Fruit fly (Drosophila melanogaster) whole organism, embryonic: Measurements from ENCODE around the gene pr.
A peak's percentile ranks its signal among the peaks of the same experiment; 100 is the strongest.

Experiments
- Antp ChIP-seq: fragments of 200-800 bp; sonication (Bioruptor generic); optimal IDR thresholded peaks from 3 replicates; lab custom pipeline; 2016; ENCODE audit warnings: missing biosample characterization, missing genetic modification characterization
- CG10431 ChIP-seq: fragments of 200-800 bp; sonication (Bioruptor generic); optimal IDR thresholded peaks from 3 replicates; lab custom pipeline; 2018; ENCODE audit warnings: missing biosample characterization, mild to moderate bottlenecking, missing genetic modification characterization
- CG10543 ChIP-seq: fragments of 200-800 bp; sonication (Bioruptor generic); optimal IDR thresholded peaks from 3 replicates; lab custom pipeline; 2017; ENCODE audit warnings: missing biosample characterization, mild to moderate bottlenecking, missing genetic modification characterization, moderate library complexity
- CG10654 ChIP-seq: fragments of 200-800 bp; sonication (Bioruptor generic); optimal IDR thresholded peaks from 2 replicates; lab custom pipeline; 2016; ENCODE audit warnings: missing biosample characterization, missing genetic modification characterization
- CG10959 ChIP-seq: fragments of 200-800 bp; sonication (Bioruptor generic); IDR thresholded peaks from 2 replicates; pipeline ENCODE4 v1.3.6; 2022; ENCODE audit warnings: missing biosample characterization, missing genetic modification characterization
- CG11696 ChIP-seq: fragments of 200-800 bp; sonication (Bioruptor generic); IDR thresholded peaks from 2 replicates; pipeline ENCODE4 v1.3.6; 2022; ENCODE audit warnings: missing biosample characterization, missing genetic modification characterization
- CG16779 ChIP-seq: fragments of 200-800 bp; sonication (Bioruptor generic); IDR thresholded peaks from 2 replicates; pipeline ENCODE4 v1.3.6; 2022; ENCODE audit warnings: missing biosample characterization, missing genetic modification characterization
- CG17359 ChIP-seq: fragments of 200-800 bp; sonication (Bioruptor generic); optimal IDR thresholded peaks from 3 replicates; lab custom pipeline; 2018; ENCODE audit warnings: missing biosample characterization, mild to moderate bottlenecking, missing genetic modification characterization, moderate library complexity
- CG17912 ChIP-seq: fragments of 200-800 bp; sonication (Bioruptor generic); optimal IDR thresholded peaks from 2 replicates; lab custom pipeline; 2018; ENCODE audit warnings: missing biosample characterization, mild to moderate bottlenecking, missing genetic modification characterization
- CG2129 ChIP-seq: fragments of 200-800 bp; sonication (Bioruptor generic); IDR thresholded peaks from 2 replicates; pipeline ENCODE4 v1.3.6; 2022; ENCODE audit warnings: missing biosample characterization, missing genetic modification characterization; ENCODE audit not compliant: partially characterized antibody
- CG2712 ChIP-seq: fragments of 200-800 bp; optimal IDR thresholded peaks from 3 replicates; lab custom pipeline; 2019; ENCODE audit warnings: missing biosample characterization, mild to moderate bottlenecking, missing genetic modification characterization, moderate library complexity
- CG31388 ChIP-seq: fragments of 200-800 bp; sonication (Bioruptor generic); optimal IDR thresholded peaks from 2 replicates; lab custom pipeline; 2016; ENCODE audit warnings: missing biosample characterization, missing genetic modification characterization
- CG6175 ChIP-seq: fragments of 200-800 bp; sonication (Bioruptor generic); IDR thresholded peaks from 3 replicates; pipeline ENCODE4 v1.3.6; 2022; ENCODE audit warnings: missing biosample characterization, missing genetic modification characterization
- CG6254 ChIP-seq: fragments of 200-800 bp; sonication (Bioruptor generic); optimal IDR thresholded peaks from 3 replicates; lab custom pipeline; 2017; ENCODE audit warnings: mild to moderate bottlenecking, missing biosample characterization, missing genetic modification reagents, missing genetic modification characterization
- CG6689 ChIP-seq: fragments of 200-800 bp; sonication (Bioruptor generic); IDR thresholded peaks from 2 replicates; pipeline ENCODE4 v1.3.6; 2022; ENCODE audit warnings: missing biosample characterization, missing genetic modification characterization
- CG7745 ChIP-seq: fragments of 200-800 bp; sonication (Bioruptor generic); optimal IDR thresholded peaks from 2 replicates; lab custom pipeline; 2018; ENCODE audit warnings: missing biosample characterization, mild to moderate bottlenecking, missing genetic modification characterization, moderate library complexity
- CG7963 ChIP-seq: fragments of 200-800 bp; sonication (Bioruptor generic); IDR thresholded peaks from 3 replicates; pipeline ENCODE4 v1.3.6; 2022; ENCODE audit warnings: missing biosample characterization, missing genetic modification characterization; ENCODE audit not compliant: partially characterized antibody
- CG8388 ChIP-seq: fragments of 200-800 bp; sonication (Bioruptor generic); optimal IDR thresholded peaks from 2 replicates; lab custom pipeline; 2019; ENCODE audit warnings: missing biosample characterization, mild to moderate bottlenecking, missing genetic modification characterization, moderate library complexity
- CG9797 ChIP-seq: fragments of 200-800 bp; sonication (Bioruptor generic); optimal IDR thresholded peaks from 3 replicates; lab custom pipeline; 2018; ENCODE audit warnings: missing biosample characterization, mild to moderate bottlenecking, missing genetic modification characterization
- CHES-1-like ChIP-seq: fragments of 200-800 bp; sonication (Bioruptor generic); optimal IDR thresholded peaks from 2 replicates; lab custom pipeline; 2016; ENCODE audit warnings: missing biosample characterization, missing genetic modification characterization
- D ChIP-seq, 2 experiments: fragments of 200-800 bp in 1 of 2; fragments of >200 bp in 1 of 2; sonication (Bioruptor generic) in 1 of 2; optimal IDR thresholded peaks; 2 replicates in 1 of 2; 3 replicates in 1 of 2; lab custom pipeline; 2017; ENCODE audit warnings: mild to moderate bottlenecking in 1 of 2, missing biosample characterization in 1 of 2, missing genetic modification characterization in 1 of 2, missing genetic modification reagents in 1 of 2
- Dip3 ChIP-seq: fragments of 200-800 bp; sonication (Bioruptor generic); optimal IDR thresholded peaks from 3 replicates; lab custom pipeline; 2016; ENCODE audit warnings: missing biosample characterization, missing genetic modification characterization
- HmgZ ChIP-seq: fragments of 200-800 bp; sonication (Bioruptor generic); optimal IDR thresholded peaks from 2 replicates; lab custom pipeline; 2018; ENCODE audit warnings: missing biosample characterization, mild to moderate bottlenecking, missing genetic modification characterization
- Lpt ChIP-seq: fragments of >200 bp; optimal IDR thresholded peaks from 2 replicates; lab custom pipeline; 2018; ENCODE audit warnings: missing biosample characterization, missing genetic modification characterization
- Oli ChIP-seq: fragments of 200-800 bp; sonication (Bioruptor generic); optimal IDR thresholded peaks from 2 replicates; lab custom pipeline; 2018; ENCODE audit warnings: missing biosample characterization, mild to moderate bottlenecking, missing genetic modification characterization, moderate library complexity
- Sry-δ ChIP-seq: fragments of 200-800 bp; sonication (Bioruptor generic); optimal IDR thresholded peaks from 2 replicates; lab custom pipeline; 2016; ENCODE audit warnings: missing biosample characterization, missing genetic modification characterization
- Ssrp ChIP-seq: fragments of 200-800 bp; sonication (Bioruptor generic); optimal IDR thresholded peaks from 2 replicates; lab custom pipeline; 2018; ENCODE audit warnings: missing biosample characterization, mild to moderate bottlenecking, missing genetic modification characterization, moderate library complexity
- Stat92E ChIP-seq, 3 experiments: fragments of >200 bp in 2 of 3; fragments of 200-800 bp in 1 of 3; sonication (Bioruptor generic) in 1 of 3; optimal IDR thresholded peaks; 2 replicates each; lab custom pipeline; 2017 to 2019; ENCODE audit warnings: missing biosample characterization in 3 of 3, missing genetic modification characterization in 3 of 3, mild to moderate bottlenecking in 1 of 3, moderate library complexity in 1 of 3
- Xbp1 ChIP-seq: fragments of 200-800 bp; sonication (Bioruptor generic); optimal IDR thresholded peaks from 3 replicates; lab custom pipeline; 2016; ENCODE audit warnings: missing biosample characterization, mild to moderate bottlenecking, missing genetic modification characterization
- ac ChIP-seq: fragments of 200-800 bp; sonication (Bioruptor generic); optimal IDR thresholded peaks from 3 replicates; lab custom pipeline; 2017; ENCODE audit warnings: missing biosample characterization, mild to moderate bottlenecking, missing genetic modification characterization
- amos ChIP-seq: fragments of 200-800 bp; sonication (Bioruptor generic); IDR thresholded peaks from 2 replicates; pipeline ENCODE4 v1.3.6; 2022; ENCODE audit warnings: missing biosample characterization, missing genetic modification characterization; ENCODE audit not compliant: partially characterized antibody
- corto ChIP-seq: fragments of 200-800 bp; sonication (Bioruptor generic); optimal IDR thresholded peaks from 2 replicates; lab custom pipeline; 2016; ENCODE audit warnings: missing biosample characterization, mild to moderate bottlenecking, missing genetic modification characterization, moderate library complexity
- croc ChIP-seq: fragments of 200-800 bp; sonication (Bioruptor generic); conservative IDR thresholded peaks from 3 replicates; pipeline ENCODE4 v1.3.6; 2022; ENCODE audit warnings: missing biosample characterization, missing genetic modification characterization
- crol ChIP-seq: fragments of 200-800 bp; sonication (Bioruptor generic); IDR thresholded peaks from 2 replicates; pipeline ENCODE4 v1.3.6; 2022; ENCODE audit warnings: missing biosample characterization, missing genetic modification characterization
- cwo ChIP-seq: fragments of 200-800 bp; sonication (Bioruptor generic); optimal IDR thresholded peaks from 3 replicates; lab custom pipeline; 2017; ENCODE audit warnings: missing biosample characterization, missing genetic modification characterization, mild to moderate bottlenecking, moderate library complexity, missing genetic modification reagents
- dm ChIP-seq: fragments of 200-800 bp; sonication (Bioruptor generic); optimal IDR thresholded peaks from 3 replicates; lab custom pipeline; 2016; ENCODE audit warnings: missing biosample characterization, missing genetic modification characterization
- dmrt11E ChIP-seq: fragments of 200-800 bp; sonication (Bioruptor generic); optimal IDR thresholded peaks from 3 replicates; lab custom pipeline; 2018; ENCODE audit warnings: missing biosample characterization, mild to moderate bottlenecking, missing genetic modification characterization, moderate library complexity
- dysf ChIP-seq: fragments of 200-800 bp; sonication (Bioruptor generic); IDR thresholded peaks from 3 replicates; pipeline ENCODE4 v1.3.6; 2022; ENCODE audit warnings: missing biosample characterization, missing genetic modification characterization
- eve ChIP-seq, 2 experiments: fragments of >200 bp; optimal IDR thresholded peaks; 2 replicates each; lab custom pipeline; 2017; ENCODE audit warnings: missing biosample characterization in 2 of 2, missing genetic modification characterization in 2 of 2
- ftz-f1 ChIP-seq: fragments of 200-800 bp; sonication (Bioruptor generic); optimal IDR thresholded peaks from 2 replicates; lab custom pipeline; 2016; ENCODE audit warnings: missing biosample characterization, missing genetic modification characterization
- gro ChIP-seq: fragments of 200-800 bp; sonication (Bioruptor generic); optimal IDR thresholded peaks from 2 replicates; lab custom pipeline; 2016; ENCODE audit warnings: missing biosample characterization, missing genetic modification characterization
- ham ChIP-seq: fragments of 200-800 bp; sonication (Bioruptor generic); IDR thresholded peaks from 2 replicates; pipeline ENCODE4 v1.3.6; 2022; ENCODE audit warnings: missing biosample characterization, missing genetic modification characterization
- hkb ChIP-seq, 2 experiments: fragments of 200-800 bp in 1 of 2; fragments of >200 bp in 1 of 2; sonication (Bioruptor generic) in 1 of 2; IDR thresholded peaks in 1 of 2; optimal IDR thresholded peaks in 1 of 2; 2 replicates each; pipeline versions ENCODE4 v1.3.6 to Lab custom; 2017 to 2022; ENCODE audit warnings: missing biosample characterization in 1 of 2, missing genetic modification characterization in 1 of 2
- lbe ChIP-seq: fragments of 200-800 bp; sonication (Bioruptor generic); optimal IDR thresholded peaks from 2 replicates; lab custom pipeline; 2016; ENCODE audit warnings: missing biosample characterization, mild to moderate bottlenecking, missing genetic modification characterization
- sd ChIP-seq: fragments of 200-800 bp; sonication (Bioruptor generic); optimal IDR thresholded peaks from 3 replicates; lab custom pipeline; 2018; ENCODE audit warnings: missing biosample characterization, mild to moderate bottlenecking, missing genetic modification characterization, moderate library complexity
- tin ChIP-seq: fragments of 200-800 bp; sonication (Bioruptor generic); optimal IDR thresholded peaks from 3 replicates; lab custom pipeline; 2016; ENCODE audit warnings: missing biosample characterization, missing genetic modification characterization
- unc-4 ChIP-seq: fragments of 200-800 bp; sonication (Bioruptor generic); IDR thresholded peaks from 2 replicates; pipeline ENCODE4 v1.3.6; 2022; ENCODE audit warnings: missing biosample characterization, missing genetic modification characterization; ENCODE audit not compliant: partially characterized antibody

Gene pr

dm6 chr2L:20082965-20083855, 8.0 kb upstream of the pr start (continued):
- TF ChIP-seq unc-4 (GFP tag; lab: Robert Waterston, UW) (no peak), hkb (optimal IDR thresholded peaks at IDR 0.05; lab: Kevin White, UChicago) (no peak), hkb (GFP tag; IDR thresholded peaks at IDR 0.05; lab: Robert Waterston, UW) (peak; percentile 43; the same call in 1 of the 2 replicates), crol (GFP tag; lab: Robert Waterston, UW) (peak; percentile 58), ftz-f1 (GFP tag; lab: Kevin White, UChicago) (peak; percentile 70), CHES-1-like (GFP tag; lab: Kevin White, UChicago) (no peak), tin (GFP tag; lab: Kevin White, UChicago) (no peak), Sry-δ (GFP tag; lab: Kevin White, UChicago) (no peak), CG6175 (GFP tag; lab: Robert Waterston, UW) (peak; percentile 40; the same call in 1 of the 3 replicates), Stat92E (GFP tag; optimal IDR thresholded peaks at IDR 0.05; lab: Kevin White, UChicago) (no peak), CG6689 (no peak), HmgZ (tag; lab: Kevin White, UChicago) (no peak), corto (GFP tag; lab: Kevin White, UChicago) (peak; percentile 64), Lpt (GFP tag; lab: Kevin White, UChicago) (no peak), CG7745 (no peak), dm (GFP tag; lab: Kevin White, UChicago) (no peak), CG8388 (no peak), CG6254 (GFP tag; lab: Kevin White, UChicago) (peak; percentile 16), cwo (GFP tag; lab: Kevin White, UChicago) (no peak), amos (GFP tag; lab: Robert Waterston, UW) (no peak), CG7963 (GFP tag; lab: Robert Waterston, UW) (no peak), ac (GFP tag; lab: Kevin White, UChicago) (no peak), ham (no peak), Oli (tag; lab: Kevin White, UChicago) (peak; percentile 10), CG17912 (peak; percentile 2), Antp (no peak), Ssrp (tag; lab: Kevin White, UChicago) (peak; percentile 24), CG17359 (tag; lab: Kevin White, UChicago) (peak; percentile 27), CG2712 (tag; lab: Kevin White, UChicago) (no peak), CG2129 (GFP tag; lab: Robert Waterston, UW) (no peak), croc (GFP tag; lab: Robert Waterston, UW) (no peak), eve (GFP tag; optimal IDR thresholded peaks at IDR 0.05; lab: Kevin White, UChicago) (peak in 1 of 2 experiments; percentile 78), Dip3 (GFP tag; lab: Kevin White, UChicago) (no peak), lbe (GFP tag; lab: Kevin White, UChicago) (peak; percentile 47), dysf (GFP tag; lab: Robert Waterston, UW) (peak; percentile 50), CG10431 (GFP tag; lab: Kevin White, UChicago) (no peak), CG31388 (GFP tag; lab: Kevin White, UChicago) (no peak), D (optimal IDR thresholded peaks at IDR 0.05; lab: Kevin White, UChicago) (no peak), D (GFP tag; optimal IDR thresholded peaks at IDR 0.05; lab: Kevin White, UChicago) (no peak), Xbp1 (no peak), CG16779 (no peak), CG10543 (GFP tag; lab: Kevin White, UChicago) (peak; percentile 32), CG10959 (GFP tag; lab: Robert Waterston, UW) (no peak), sd (no peak), CG9797 (no peak), gro (GFP tag; lab: Kevin White, UChicago) (no peak), CG10654 (GFP tag; lab: Kevin White, UChicago) (no peak), dmrt11E (tag; lab: Kevin White, UChicago) (no peak), CG11696 (no peak)
